Worm (Caenorhabditis elegans): ENCODE results near the gene C01B10.11.
A peak's percentile ranks its signal among the peaks of the same experiment; 100 is the strongest.

The C01B10.11 gene

DNA sequence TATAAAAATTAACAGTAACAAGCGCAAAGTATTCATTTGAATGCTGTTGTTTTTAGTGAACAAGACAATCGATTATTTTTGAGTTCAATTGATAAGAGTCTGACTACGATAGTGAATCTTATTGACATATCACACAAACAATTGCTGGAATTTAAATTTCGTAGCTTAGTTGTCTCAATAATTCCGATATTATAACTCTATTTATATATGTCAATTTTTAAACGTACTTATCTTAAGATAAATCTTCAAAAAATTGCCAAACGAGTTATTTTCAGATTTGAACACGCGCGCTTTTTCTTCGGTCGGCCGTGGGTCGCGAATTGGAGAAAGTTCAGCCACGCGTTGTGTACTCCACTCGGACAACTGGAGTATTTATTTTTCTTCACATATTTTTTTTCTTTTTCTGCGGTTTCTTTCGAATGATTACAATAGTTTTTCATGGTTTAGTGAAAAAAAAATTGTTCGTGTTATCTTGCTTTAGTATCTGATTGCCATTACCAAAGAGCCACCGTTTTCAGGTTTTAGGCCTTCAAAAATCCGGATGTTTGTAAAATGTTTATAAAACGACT, 26.0 kb upstream of the C01B10.11 start, which contains the start of the genes cest-5.1 and C01B10.9 (continued):
- TF ChIP-seq sdz-12 (GFP tag; optimal IDR thresholded peaks at IDR 0.05): no peak
- no peak for TF ChIP-seq Y75B8A.6 (GFP tag; IDR thresholded peaks at IDR 0.05)
- no peak for TF ChIP-seq nhr-48 (tag; optimal IDR thresholded peaks at IDR 0.05)
- TF ChIP-seq F49E8.2 (tag; optimal IDR thresholded peaks at IDR 0.05; ENCODE audit: borderline replicate concordance): no peak
- 0 out of 2 replicates have a peak, but pooled peaks have one; percentile 31 for TF ChIP-seq madf-9 (GFP tag; conservative IDR thresholded peaks at IDR 0.05)
- TF ChIP-seq nhr-25 (tag; optimal IDR thresholded peaks at IDR 0.05; ENCODE audit: borderline replicate concordance, insufficient read depth): no peak
- TF ChIP-seq mxl-3 (GFP tag; optimal IDR thresholded peaks at IDR 0.05): no peak
- no peak for TF ChIP-seq egl-43 (GFP tag; IDR thresholded peaks at IDR 0.05)
- no peak for TF ChIP-seq hmg-1.1 (GFP tag; IDR thresholded peaks at IDR 0.05)
- TF ChIP-seq cey-2 (tag; optimal IDR thresholded peaks at IDR 0.05; ENCODE audit: borderline replicate concordance, insufficient read depth): no peak
- no peak for TF ChIP-seq nhr-76 (tag; optimal IDR thresholded peaks at IDR 0.05)
- no peak for TF ChIP-seq pha-4 (GFP tag; IDR thresholded peaks at IDR 0.05)
- TF ChIP-seq pha-4 (tag; optimal IDR thresholded peaks at IDR 0.05): no peak
- TF ChIP-seq dmd-9 (GFP tag; IDR thresholded peaks at IDR 0.05): no peak; the same call in 1 of the 2 replicates
- TF ChIP-seq daf-8 (GFP tag; IDR thresholded peaks at IDR 0.05): no peak
- no peak for TF ChIP-seq mep-1 (tag; optimal IDR thresholded peaks at IDR 0.05)
- TF ChIP-seq mes-2 (tag; optimal IDR thresholded peaks at IDR 0.05; ENCODE audit: poor library complexity, severe bottlenecking): peak; percentile 99
- TF ChIP-seq rbr-2 (tag; optimal IDR thresholded peaks at IDR 0.05): peak; percentile 30
- TF ChIP-seq snpc-1.2 (GFP tag; IDR thresholded peaks at IDR 0.05): peak; percentile 90
- no peak for TF ChIP-seq nhr-6 (tag; optimal IDR thresholded peaks at IDR 0.05)
- TF ChIP-seq daf-19 (GFP tag; conservative IDR thresholded peaks at IDR 0.05): no peak
- TF ChIP-seq jun-1 (tag; optimal IDR thresholded peaks at IDR 0.05): no peak
- TF ChIP-seq ceh-32 (tag; optimal IDR thresholded peaks at IDR 0.05; ENCODE audit: poor library complexity): no peak
- no peak for TF ChIP-seq spr-1 (tag; optimal IDR thresholded peaks at IDR 0.05)
- no peak for TF ChIP-seq zfp-3 (GFP tag; conservative IDR thresholded peaks at IDR 0.05)
- no peak for TF ChIP-seq T26A8.4 (GFP tag; IDR thresholded peaks at IDR 0.05)
- no peak for TF ChIP-seq hlh-11 (tag; optimal IDR thresholded peaks at IDR 0.05)
- TF ChIP-seq nhr-237 (tag; optimal IDR thresholded peaks at IDR 0.05): no peak
- no peak for TF ChIP-seq F44E2.7 (GFP tag; IDR thresholded peaks at IDR 0.05)
- peak in 1 of 2 experiments; percentile 7 for TF ChIP-seq daf-16 (GFP tag; optimal IDR thresholded peaks at IDR 0.05)
- peak; percentile 59 for TF ChIP-seq daf-16 (tag; optimal IDR thresholded peaks at IDR 0.05)
- TF ChIP-seq nhr-10 (tag; optimal IDR thresholded peaks at IDR 0.05): no peak
- TF ChIP-seq zfp-2 (tag; optimal IDR thresholded peaks at IDR 0.05): no peak
- TF ChIP-seq fos-1 (tag; optimal IDR thresholded peaks at IDR 0.05): no peak
- TF ChIP-seq lin-15B (tag; optimal IDR thresholded peaks at IDR 0.05): no peak
- TF ChIP-seq lin-38 (GFP tag; IDR thresholded peaks at IDR 0.05): peak; percentile 74
- TF ChIP-seq lir-3 (tag; optimal IDR thresholded peaks at IDR 0.05): no peak
- TF ChIP-seq F26F4.8 (GFP tag; conservative IDR thresholded peaks at IDR 0.05): no peak
- TF ChIP-seq arid-1 (GFP tag; conservative IDR thresholded peaks at IDR 0.05): no peak
- no peak for TF ChIP-seq D1046.2 (GFP tag; IDR thresholded peaks at IDR 0.05)
- TF ChIP-seq tra-1 (GFP tag; IDR thresholded peaks at IDR 0.05): no peak
- no peak for TF ChIP-seq ztf-11 (tag; optimal IDR thresholded peaks at IDR 0.05)
- TF ChIP-seq mxl-2 (GFP tag; conservative IDR thresholded peaks at IDR 0.05): no peak
- peak; percentile 41 for TF ChIP-seq duxl-1 (tag; optimal IDR thresholded peaks at IDR 0.05; ENCODE audit: poor library complexity)
- no peak for TF ChIP-seq F10B5.3 (tag; optimal IDR thresholded peaks at IDR 0.05)
- peak; percentile 15 for TF ChIP-seq T20F7.1 (GFP tag; optimal IDR thresholded peaks at IDR 0.05)
- peak; percentile 31 for TF ChIP-seq nhr-28 (tag; optimal IDR thresholded peaks at IDR 0.05)
- TF ChIP-seq saeg-2 (GFP tag; IDR thresholded peaks at IDR 0.05): no peak
- TF ChIP-seq spr-3 (GFP tag; optimal IDR thresholded peaks at IDR 0.05): no peak
- no peak for TF ChIP-seq lin-1 (GFP tag; IDR thresholded peaks at IDR 0.05)
- TF ChIP-seq aha-1 (tag): no peak
